Worm (Caenorhabditis elegans) whole organism, L4/young adult: ENCODE measurements around the gene F41E6.1.

ENCODE experiments used
- W03F9.2 ChIP-seq: fragments of 150-350 bp; optimal IDR thresholded peaks from 2 replicates; lab custom pipeline; 2014; ENCODE audit warnings: missing biosample characterization, missing genetic modification characterization
- dao-5 ChIP-seq: sonication (generic microtip); optimal IDR thresholded peaks from 2 replicates; lab custom pipeline; 2016; ENCODE audit warnings: missing genotype, missing genetic modification characterization, moderate library complexity, missing compliant biosample characterization
- him-1 ChIP-seq: sonication (generic microtip); optimal IDR thresholded peaks from 2 replicates; lab custom pipeline; 2016; ENCODE audit warnings: missing genotype, missing genetic modification reagents, missing genetic modification characterization, missing compliant biosample characterization

DNA sequence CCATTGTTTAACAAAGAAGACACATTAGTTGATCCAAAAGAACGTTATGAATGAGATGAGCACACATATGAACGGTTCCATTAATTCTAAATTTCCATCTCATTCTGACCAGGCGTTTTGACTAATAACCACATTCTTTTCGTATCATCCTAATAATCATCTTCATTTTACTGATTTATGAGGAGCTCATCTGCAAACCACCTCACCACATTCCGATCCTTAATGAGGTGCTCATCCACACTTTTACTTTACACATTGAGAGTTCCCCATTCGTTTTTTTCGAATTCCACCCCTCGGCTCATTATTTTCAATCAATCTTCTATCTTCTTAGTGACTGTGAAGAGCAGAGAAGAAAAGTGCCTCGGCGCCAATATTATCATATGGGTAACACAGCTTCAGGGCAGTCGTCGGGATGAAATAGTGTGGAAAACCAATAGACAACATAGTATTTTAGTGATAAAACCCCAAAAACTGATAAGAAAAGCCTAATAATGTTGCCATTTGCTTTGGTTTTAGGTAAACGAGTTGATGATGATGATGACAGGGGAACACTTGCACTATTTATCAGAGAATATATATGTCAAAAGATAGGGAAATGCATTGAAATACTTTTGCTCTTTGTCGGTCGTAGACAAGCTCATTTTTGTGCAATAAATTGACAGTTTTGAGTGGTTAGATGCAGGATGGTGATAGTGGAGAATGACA is 28.7 kb downstream of the F41E6.1 start:
- TF ChIP-seq him-1 (no peak), W03F9.2 (tag; lab: Kevin White, UChicago) (peak; percentile 36), dao-5 (tag; lab: Kevin White, UChicago) (no peak)
